Fruit fly (Drosophila melanogaster): ENCODE data around the gene wntD.
A peak's percentile ranks its signal among the peaks of the same experiment; 100 is the strongest.

wntD gene

dm6 chr3R:13333031-13333430 lies 40.0 kb upstream of the wntD start:
- TF ChIP-seq dm (GFP tag; optimal IDR thresholded peaks at IDR 0.05) = no peak
- TF ChIP-seq sd (tag; optimal IDR thresholded peaks at IDR 0.05) = peak; percentile 81
- TF ChIP-seq chinmo (GFP tag; IDR thresholded peaks at IDR 0.05; ENCODE audit: partially characterized antibody) = peak; percentile 80; the same call in 2 of the 4 replicates
- peak; percentile 57 for TF ChIP-seq abd-A (tag; optimal IDR thresholded peaks at IDR 0.05)
- peak; percentile 2 for TF ChIP-seq CG13894 (tag; optimal IDR thresholded peaks at IDR 0.05)
- TF ChIP-seq CG7271 (tag; optimal IDR thresholded peaks at IDR 0.05) = no peak
- TF ChIP-seq twi (tag; optimal IDR thresholded peaks at IDR 0.05) = no peak
- TF ChIP-seq hbn (GFP tag; IDR thresholded peaks at IDR 0.05; ENCODE audit: partially characterized antibody) = no peak

dm6 chr3R:13319873-13320272 lies 26.9 kb upstream of the wntD start:
- TF ChIP-seq MTF-1 (GFP tag; optimal IDR thresholded peaks at IDR 0.05; ENCODE audit: borderline replicate concordance) (no peak), oc (tag; optimal IDR thresholded peaks at IDR 0.05) (peak; percentile 6), Nf-YB (GFP tag; optimal IDR thresholded peaks at IDR 0.05) (no peak), Aef1 (GFP tag; IDR thresholded peaks at IDR 0.05) (no peak), CG8924 (tag; optimal IDR thresholded peaks at IDR 0.05) (no peak), CG18599 (GFP tag; optimal IDR thresholded peaks at IDR 0.05) (no peak), tin (GFP tag; optimal IDR thresholded peaks at IDR 0.05) (no peak), ttk (GFP tag; IDR thresholded peaks at IDR 0.05) (peak; percentile 30; the same call in 1 of the 2 replicates), Sox100B (GFP tag; optimal IDR thresholded peaks at IDR 0.05) (no peak), CG12659 (GFP tag; optimal IDR thresholded peaks at IDR 0.05) (peak; percentile 8), CG17912 (GFP tag; optimal IDR thresholded peaks at IDR 0.05) (peak; percentile 8), CG17385 (GFP tag; optimal IDR thresholded peaks at IDR 0.05) (peak; percentile 41), Atf-2 (GFP tag; optimal IDR thresholded peaks at IDR 0.05) (no peak), Pdp1 (GFP tag; optimal IDR thresholded peaks at IDR 0.05) (no peak), PHDP (tag; optimal IDR thresholded peaks at IDR 0.05) (peak; percentile 52), E2f2 (GFP tag; IDR thresholded peaks at IDR 0.05) (no peak), CG13624 (GFP tag; optimal IDR thresholded peaks at IDR 0.05) (no peak), Kr (GFP tag; optimal IDR thresholded peaks at IDR 0.05) (no peak), gcm (GFP tag; optimal IDR thresholded peaks at IDR 0.05) (no peak), p53 (GFP tag; optimal IDR thresholded peaks at IDR 0.05) (no peak), ranshi (GFP tag; IDR thresholded peaks at IDR 0.05) (no peak), CG7271 (tag; optimal IDR thresholded peaks at IDR 0.05) (no peak), Fer3 (tag; optimal IDR thresholded peaks at IDR 0.05) (peak; percentile 19), HLH3B (GFP tag; IDR thresholded peaks at IDR 0.05) (no peak), CG14050 (GFP tag; IDR thresholded peaks at IDR 0.05) (no peak), Optix (GFP tag; IDR thresholded peaks at IDR 0.05) (no peak), odd (GFP tag; optimal IDR thresholded peaks at IDR 0.05) (peak; percentile 29), sr (GFP tag; IDR thresholded peaks at IDR 0.05) (peak; percentile 24; the same call in 1 of the 3 replicates), gsb (GFP tag; IDR thresholded peaks at IDR 0.05) (no peak), chif (GFP tag; optimal IDR thresholded peaks at IDR 0.05) (no peak), CG11696 (GFP tag; IDR thresholded peaks at IDR 0.05) (peak; percentile 67), stc (GFP tag; IDR thresholded peaks at IDR 0.05) (peak; percentile 57; the same call in 1 of the 2 replicates), Rfx (GFP tag; IDR thresholded peaks at IDR 0.05) (peak; percentile 24; the same call in 1 of the 2 replicates), CG10959 (GFP tag; IDR thresholded peaks at IDR 0.05) (no peak), fd3F (GFP tag; optimal IDR thresholded peaks at IDR 0.05) (peak; percentile 15), inv (GFP tag; IDR thresholded peaks at IDR 0.05; ENCODE audit: partially characterized antibody) (no peak), NfI (GFP tag; optimal IDR thresholded peaks at IDR 0.05) (peak; percentile 66), hth (optimal IDR thresholded peaks at IDR 0.05) (no peak), corto (GFP tag; optimal IDR thresholded peaks at IDR 0.05) (no peak), CG8944 (GFP tag; optimal IDR thresholded peaks at IDR 0.05) (no peak), CG10979 (tag; optimal IDR thresholded peaks at IDR 0.05) (no peak), CG2199 (GFP tag; IDR thresholded peaks at IDR 0.05) (no peak)
